Worm (Caenorhabditis elegans) whole organism, late embryonic: ENCODE results near the gene ifet-1.

ENCODE experiments used
- F13H6.1 ChIP-seq: sonication (generic microtip); optimal IDR thresholded peaks from 2 replicates; lab custom pipeline; 2016; ENCODE audit warnings: missing genetic modification characterization, missing compliant biosample characterization
- ceh-48 ChIP-seq: sonication (generic microtip); optimal IDR thresholded peaks from 2 replicates; lab custom pipeline; 2016; ENCODE audit warnings: missing genetic modification characterization, inconsistent platforms, missing compliant biosample characterization
- elt-4 ChIP-seq: sonication (generic microtip); optimal IDR thresholded peaks from 2 replicates; lab custom pipeline; 2016; ENCODE audit warnings: missing genetic modification characterization, missing compliant biosample characterization
- ets-4 ChIP-seq: sonication (generic microtip); optimal IDR thresholded peaks from 2 replicates; lab custom pipeline; 2016; ENCODE audit warnings: missing genetic modification characterization, missing compliant biosample characterization
- eyg-1 ChIP-seq: sonication (generic microtip); optimal IDR thresholded peaks from 2 replicates; lab custom pipeline; 2016; ENCODE audit warnings: missing genotype, missing genetic modification characterization, missing compliant biosample characterization
- fkh-10 ChIP-seq: fragments of 150-350 bp; optimal IDR thresholded peaks from 2 replicates; lab custom pipeline; 2014; ENCODE audit warnings: missing biosample characterization, missing genetic modification reagents, missing genetic modification characterization
- gmeb-2 ChIP-seq: sonication (generic microtip); optimal IDR thresholded peaks from 2 replicates; lab custom pipeline; 2016; ENCODE audit warnings: missing genetic modification characterization, inconsistent platforms, missing compliant biosample characterization
- madf-2 ChIP-seq: sonication (generic microtip); optimal IDR thresholded peaks from 2 replicates; lab custom pipeline; 2017; ENCODE audit warnings: missing genetic modification characterization, missing compliant biosample characterization
- nfya-1 ChIP-seq: sonication (generic microtip); optimal IDR thresholded peaks from 2 replicates; lab custom pipeline; 2017; ENCODE audit warnings: missing genetic modification characterization, mild to moderate bottlenecking, missing compliant biosample characterization, antibody characterized with exemption, moderate library complexity
- pat-9 ChIP-seq: fragments of 200-800 bp; sonication (Bioruptor generic); optimal IDR thresholded peaks from 2 replicates; lab custom pipeline; 2018; ENCODE audit warnings: mild to moderate bottlenecking, missing genetic modification characterization, moderate library complexity, missing compliant biosample characterization
- pha-4 ChIP-seq: fragments of 150-350 bp; optimal IDR thresholded peaks from 2 replicates; lab custom pipeline; 2018; ENCODE audit warnings: missing biosample characterization, missing genetic modification reagents, missing genetic modification characterization
- sox-4 ChIP-seq: sonication (generic microtip); optimal IDR thresholded peaks from 2 replicates; lab custom pipeline; 2017; ENCODE audit warnings: mild to moderate bottlenecking, missing genetic modification characterization, inconsistent platforms, missing compliant biosample characterization
- unc-3 ChIP-seq, 2 experiments: fragments of 200-800 bp in 1 of 2; sonication (Bioruptor generic) in 1 of 2; sonication (generic microtip) in 1 of 2; conservative IDR thresholded peaks in 1 of 2; optimal IDR thresholded peaks in 1 of 2; 2 replicates each; pipeline versions ENCODE4 v1.3.6 to Lab custom; 2016 to 2022; ENCODE audit warnings: missing compliant biosample characterization in 2 of 2, missing genetic modification characterization in 2 of 2, missing genetic modification reagents in 1 of 2
- unc-55 ChIP-seq: sonication (generic microtip); optimal IDR thresholded peaks from 2 replicates; lab custom pipeline; 2017; ENCODE audit warnings: missing biosample characterization, missing genetic modification reagents, missing genetic modification characterization

DNA sequence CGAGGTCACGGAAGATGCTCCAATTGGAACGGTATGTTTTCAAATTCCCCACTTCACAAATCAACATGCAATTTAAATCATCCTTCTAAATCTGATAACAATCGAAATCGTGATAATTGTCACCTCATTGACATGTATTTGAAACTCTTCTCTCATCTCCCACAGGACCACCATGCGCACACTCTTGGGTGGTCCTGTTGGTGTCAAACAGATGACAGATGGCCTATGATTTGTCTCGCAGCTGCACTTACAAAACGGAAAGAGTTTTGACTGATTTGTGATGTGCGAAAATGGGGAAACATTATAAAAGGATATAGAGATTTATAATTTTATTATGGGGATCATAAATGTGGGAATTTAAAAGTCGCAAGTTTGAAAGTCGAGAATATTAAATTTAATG lies 48.5 kb upstream of the ifet-1 start:
- TF ChIP-seq nfya-1 (tag; lab: Kevin White, UChicago) (no peak), ets-4 (no peak), fkh-10 (GFP tag; lab: Kevin White, UChicago) (no peak), pat-9 (no peak), unc-55 (GFP tag; lab: Kevin White, UChicago) (peak; percentile 76), madf-2 (no peak), elt-4 (tag; lab: Kevin White, UChicago) (no peak), sox-4 (tag; lab: Kevin White, UChicago) (no peak), ceh-48 (tag; lab: Kevin White, UChicago) (no peak), gmeb-2 (no peak), unc-3 (GFP tag; conservative IDR thresholded peaks at IDR 0.05; lab: Robert Waterston, UW) (no peak), unc-3 (tag; optimal IDR thresholded peaks at IDR 0.05; lab: Kevin White, UChicago) (no peak), F13H6.1 (no peak), eyg-1 (no peak), pha-4 (no peak)
